Fruit fly (Drosophila melanogaster) whole organism, prepupa: ENCODE measurements around the gene CG11523.
A peak's percentile ranks its signal among the peaks of the same experiment; 100 is the strongest.

Experiments
- Blimp-1 ChIP-seq: fragments of 200-800 bp; sonication (Bioruptor generic); optimal IDR thresholded peaks from 3 replicates; lab custom pipeline; 2017; ENCODE audit warnings: missing biosample characterization, missing genetic modification characterization, mild to moderate bottlenecking, moderate library complexity, missing genetic modification reagents
- CG10631 ChIP-seq: fragments of 200-800 bp; sonication (Bioruptor generic); optimal IDR thresholded peaks from 2 replicates; lab custom pipeline; 2016; ENCODE audit warnings: missing biosample characterization, missing genetic modification characterization
- CG10669 ChIP-seq: fragments of 200-800 bp; sonication (Bioruptor generic); optimal IDR thresholded peaks from 3 replicates; lab custom pipeline; 2018; ENCODE audit warnings: missing biosample characterization, mild to moderate bottlenecking, missing genetic modification characterization, moderate library complexity
- CG11294 ChIP-seq: fragments of 200-800 bp; sonication (Bioruptor generic); IDR thresholded peaks from 2 replicates; pipeline ENCODE4 v1.3.6; 2022; ENCODE audit warnings: missing biosample characterization, missing genetic modification characterization
- CG11762 ChIP-seq: fragments of 200-800 bp; sonication (Bioruptor generic); optimal IDR thresholded peaks from 3 replicates; lab custom pipeline; 2016; ENCODE audit warnings: missing biosample characterization, missing genetic modification characterization; ENCODE audit not compliant: insufficient read depth
- CG11902 ChIP-seq: fragments of 200-800 bp; sonication (Bioruptor generic); optimal IDR thresholded peaks from 3 replicates; lab custom pipeline; 2016; ENCODE audit warnings: missing biosample characterization, missing genetic modification characterization
- CG15336 ChIP-seq: fragments of 200-800 bp; sonication (Bioruptor generic); IDR thresholded peaks from 2 replicates; pipeline ENCODE4 v1.3.6; 2022; ENCODE audit warnings: missing biosample characterization, missing genetic modification characterization
- CG1621 ChIP-seq: fragments of 200-800 bp; sonication (Bioruptor generic); optimal IDR thresholded peaks from 3 replicates; lab custom pipeline; 2018; ENCODE audit warnings: missing biosample characterization, mild to moderate bottlenecking, missing genetic modification characterization
- CG16779 ChIP-seq: fragments of 200-800 bp; sonication (Bioruptor generic); optimal IDR thresholded peaks from 3 replicates; lab custom pipeline; 2017; ENCODE audit warnings: missing biosample characterization, mild to moderate bottlenecking, missing genetic modification characterization
- CG3032 ChIP-seq: fragments of 200-800 bp; optimal IDR thresholded peaks from 2 replicates; lab custom pipeline; 2019; ENCODE audit warnings: missing biosample characterization, mild to moderate bottlenecking, missing genetic modification characterization, moderate library complexity
- CG31627 ChIP-seq: fragments of 200-800 bp; sonication (Bioruptor generic); optimal IDR thresholded peaks from 3 replicates; lab custom pipeline; 2016; ENCODE audit warnings: missing biosample characterization, missing genetic modification characterization
- CG34406 ChIP-seq: fragments of 200-800 bp; sonication (Bioruptor generic); optimal IDR thresholded peaks from 3 replicates; lab custom pipeline; 2016; ENCODE audit warnings: missing biosample characterization, missing genetic modification characterization
- CG3919 ChIP-seq: fragments of 200-800 bp; sonication (Bioruptor generic); optimal IDR thresholded peaks from 3 replicates; lab custom pipeline; 2016; ENCODE audit warnings: missing biosample characterization, missing genetic modification characterization
- CG4318 ChIP-seq: fragments of 200-800 bp; sonication (Bioruptor generic); optimal IDR thresholded peaks from 3 replicates; lab custom pipeline; 2017; ENCODE audit warnings: missing biosample characterization, mild to moderate bottlenecking, missing genetic modification characterization
- CG6276 ChIP-seq: fragments of 200-800 bp; sonication (Bioruptor generic); optimal IDR thresholded peaks from 2 replicates; lab custom pipeline; 2017; ENCODE audit warnings: missing biosample characterization, mild to moderate bottlenecking, missing genetic modification characterization
- CG6792 ChIP-seq: fragments of 200-800 bp; sonication (Bioruptor generic); optimal IDR thresholded peaks from 3 replicates; lab custom pipeline; 2016; ENCODE audit warnings: missing biosample characterization, missing genetic modification characterization
- CG6854 ChIP-seq: fragments of 200-800 bp; sonication (Bioruptor generic); optimal IDR thresholded peaks from 2 replicates; lab custom pipeline; 2017; ENCODE audit warnings: missing biosample characterization, mild to moderate bottlenecking, missing genetic modification characterization
- CG8319 ChIP-seq: fragments of 200-800 bp; sonication (Bioruptor generic); optimal IDR thresholded peaks from 3 replicates; lab custom pipeline; 2016; ENCODE audit warnings: missing biosample characterization, missing genetic modification characterization
- CG9139 ChIP-seq: fragments of 200-800 bp; sonication (Bioruptor generic); optimal IDR thresholded peaks from 3 replicates; lab custom pipeline; 2017; ENCODE audit warnings: missing biosample characterization, mild to moderate bottlenecking, missing genetic modification characterization
- Eip75B ChIP-seq: fragments of 200-800 bp; sonication (Bioruptor generic); optimal IDR thresholded peaks from 3 replicates; lab custom pipeline; 2016; ENCODE audit warnings: missing biosample characterization, missing genetic modification characterization
- Eip78C ChIP-seq: fragments of 200-800 bp; sonication (Bioruptor generic); peaks from one replicate; lab custom pipeline; 2016; ENCODE audit warnings: missing biosample characterization, missing genetic modification characterization
- Eip93F ChIP-seq: fragments of 200-800 bp; sonication (Bioruptor generic); optimal IDR thresholded peaks from 2 replicates; lab custom pipeline; 2016; ENCODE audit warnings: missing biosample characterization, mild to moderate bottlenecking, missing genetic modification characterization
- Ets21C ChIP-seq: fragments of 200-800 bp; sonication (Bioruptor generic); optimal IDR thresholded peaks from 3 replicates; lab custom pipeline; 2016; ENCODE audit warnings: missing biosample characterization, missing genetic modification characterization
- Ets96B ChIP-seq: fragments of 200-800 bp; optimal IDR thresholded peaks from 2 replicates; lab custom pipeline; 2019; ENCODE audit warnings: missing biosample characterization, mild to moderate bottlenecking, missing genetic modification characterization, moderate library complexity
- Gug ChIP-seq: fragments of 200-800 bp; sonication (Bioruptor generic); IDR thresholded peaks from 2 replicates; pipeline ENCODE4 v1.3.6; 2022; ENCODE audit warnings: missing biosample characterization, missing genetic modification characterization
- Hr39 ChIP-seq: fragments of 200-800 bp; sonication (Bioruptor generic); optimal IDR thresholded peaks from 2 replicates; lab custom pipeline; 2016; ENCODE audit warnings: missing biosample characterization, missing genetic modification characterization
- Hr4 ChIP-seq: fragments of 200-800 bp; sonication (Bioruptor generic); optimal IDR thresholded peaks from 3 replicates; lab custom pipeline; 2016; ENCODE audit warnings: missing biosample characterization, missing genetic modification characterization
- Lpt ChIP-seq: fragments of 200-800 bp; sonication (Bioruptor generic); optimal IDR thresholded peaks from 3 replicates; lab custom pipeline; 2016; ENCODE audit warnings: missing biosample characterization, missing genetic modification characterization
- OdsH ChIP-seq: fragments of 200-800 bp; sonication (Bioruptor generic); optimal IDR thresholded peaks from 3 replicates; lab custom pipeline; 2016; ENCODE audit warnings: missing biosample characterization, missing genetic modification characterization
- Sox102F ChIP-seq: fragments of 200-800 bp; sonication (Bioruptor generic); optimal IDR thresholded peaks from 2 replicates; lab custom pipeline; 2016; ENCODE audit warnings: missing biosample characterization, mild to moderate bottlenecking, missing genetic modification characterization
- Sox15 ChIP-seq: fragments of 200-800 bp; sonication (Bioruptor generic); optimal IDR thresholded peaks from 3 replicates; lab custom pipeline; 2016; ENCODE audit warnings: missing biosample characterization, missing genetic modification characterization
- achi ChIP-seq: fragments of 200-800 bp; sonication (Bioruptor generic); optimal IDR thresholded peaks from 3 replicates; lab custom pipeline; 2016; ENCODE audit warnings: missing biosample characterization, missing genetic modification characterization
- acj6 ChIP-seq: fragments of 200-800 bp; sonication (Bioruptor generic); optimal IDR thresholded peaks from 3 replicates; lab custom pipeline; 2016; ENCODE audit warnings: missing biosample characterization, missing genetic modification characterization
- cyc ChIP-seq: fragments of 200-800 bp; sonication (Bioruptor generic); optimal IDR thresholded peaks from 3 replicates; lab custom pipeline; 2016; ENCODE audit warnings: missing biosample characterization, missing genetic modification characterization
- dsx ChIP-seq: fragments of 200-800 bp; optimal IDR thresholded peaks from 3 replicates; lab custom pipeline; 2019; ENCODE audit warnings: missing biosample characterization, mild to moderate bottlenecking, missing genetic modification characterization, moderate library complexity; ENCODE audit not compliant: poor library complexity, severe bottlenecking
- eg ChIP-seq: fragments of 200-800 bp; sonication (Bioruptor generic); IDR thresholded peaks from 3 replicates; pipeline ENCODE4 v1.3.6; 2022; ENCODE audit warnings: missing biosample characterization, missing genetic modification characterization
- esn ChIP-seq: fragments of 200-800 bp; sonication (Bioruptor generic); optimal IDR thresholded peaks from 2 replicates; lab custom pipeline; 2016; ENCODE audit warnings: missing biosample characterization, mild to moderate bottlenecking, missing genetic modification characterization, moderate library complexity
- fd59A ChIP-seq: fragments of 200-800 bp; sonication (Bioruptor generic); optimal IDR thresholded peaks from 2 replicates; lab custom pipeline; 2017; ENCODE audit warnings: missing biosample characterization, mild to moderate bottlenecking, missing genetic modification characterization, missing genetic modification reagents
- fd85E ChIP-seq: fragments of 200-800 bp; sonication (Bioruptor generic); optimal IDR thresholded peaks from 3 replicates; lab custom pipeline; 2016; ENCODE audit warnings: missing biosample characterization, missing genetic modification characterization
- fkh ChIP-seq: fragments of 200-800 bp; sonication (Bioruptor generic); optimal IDR thresholded peaks from 3 replicates; lab custom pipeline; 2017; ENCODE audit warnings: missing biosample characterization, mild to moderate bottlenecking, missing genetic modification characterization, moderate library complexity
- lz ChIP-seq: fragments of 200-800 bp; sonication (Bioruptor generic); optimal IDR thresholded peaks from 3 replicates; lab custom pipeline; 2016; ENCODE audit warnings: missing biosample characterization, missing genetic modification characterization
- net ChIP-seq: fragments of 200-800 bp; sonication (Bioruptor generic); optimal IDR thresholded peaks from 3 replicates; lab custom pipeline; 2016; ENCODE audit warnings: missing biosample characterization, missing genetic modification characterization
- spab ChIP-seq: fragments of 200-800 bp; sonication (Bioruptor generic); optimal IDR thresholded peaks from 2 replicates; lab custom pipeline; 2017; ENCODE audit warnings: missing biosample characterization, mild to moderate bottlenecking, missing genetic modification characterization, missing genetic modification reagents
- svp ChIP-seq: fragments of 200-800 bp; sonication (Bioruptor generic); peaks from one replicate; lab custom pipeline; 2016; ENCODE audit warnings: missing biosample characterization, missing genetic modification characterization
- topi ChIP-seq: fragments of 200-800 bp; sonication (Bioruptor generic); optimal IDR thresholded peaks from 3 replicates; lab custom pipeline; 2016; ENCODE audit warnings: missing biosample characterization, missing genetic modification characterization
- vri ChIP-seq: fragments of 200-800 bp; sonication (Bioruptor generic); optimal IDR thresholded peaks from 3 replicates; lab custom pipeline; 2016; ENCODE audit warnings: missing biosample characterization, mild to moderate bottlenecking, missing genetic modification characterization

CG11523 gene

dm6 chr3L:22287994-22288766 is 21.7 kb upstream of the CG11523 start, which contains the start of the genes Hem and IleRS (continued):
- peak; percentile 82 for TF ChIP-seq lz (GFP tag; lab: Kevin White, UChicago)
- no peak for TF ChIP-seq fkh (GFP tag; lab: Kevin White, UChicago)
- TF ChIP-seq CG10669 (GFP tag; lab: Kevin White, UChicago), result no peak
- TF ChIP-seq net (GFP tag; lab: Kevin White, UChicago), result no peak
- peak; percentile 88 for TF ChIP-seq cyc (GFP tag; lab: Kevin White, UChicago)
- TF ChIP-seq Ets21C (GFP tag; lab: Kevin White, UChicago), result peak; percentile 76
- peak; percentile 74 for TF ChIP-seq CG9139
- TF ChIP-seq CG8319 (GFP tag; lab: Kevin White, UChicago), result peak; percentile 81
- no peak for TF ChIP-seq CG6854 (GFP tag; lab: Kevin White, UChicago)
- peak; percentile 89 for TF ChIP-seq topi (GFP tag; lab: Kevin White, UChicago)
- peak; percentile 84 for TF ChIP-seq Gug (GFP tag; lab: Robert Waterston, UW)
- no peak for TF ChIP-seq spab
- TF ChIP-seq Hr4 (GFP tag; lab: Kevin White, UChicago), result peak; percentile 90
- TF ChIP-seq CG10631, result peak; percentile 93
- TF ChIP-seq achi (GFP tag; lab: Kevin White, UChicago), result peak; percentile 91
- TF ChIP-seq esn (GFP tag; lab: Kevin White, UChicago), result peak; percentile 92
- peak; percentile 43 for TF ChIP-seq fd85E (GFP tag; lab: Kevin White, UChicago)
- TF ChIP-seq CG16779, result no peak
- peak; percentile 85 for TF ChIP-seq Lpt (GFP tag; lab: Kevin White, UChicago)
- peak; percentile 93 for TF ChIP-seq CG34406 (GFP tag; lab: Kevin White, UChicago)

- TF ChIP-seq eg (GFP tag; lab: Robert Waterston, UW) (peak; percentile 68; the same call in 1 of the 3 replicates), dsx (GFP tag; lab: Kevin White, UChicago) (no peak), fkh (GFP tag; lab: Kevin White, UChicago) (no peak), Eip75B (GFP tag; lab: Kevin White, UChicago) (no peak), Blimp-1 (GFP tag; lab: Kevin White, UChicago) (no peak), Gug (GFP tag; lab: Robert Waterston, UW) (peak; percentile 53; the same call in 1 of the 2 replicates), Sox102F (GFP tag; lab: Kevin White, UChicago) (no peak), OdsH (GFP tag; lab: Kevin White, UChicago) (no peak), CG9139 (no peak), fd59A (GFP tag; lab: Kevin White, UChicago) (no peak), acj6 (GFP tag; lab: Kevin White, UChicago) (no peak), Sox15 (no peak), Eip78C (GFP tag; lab: Kevin White, UChicago) (peak; percentile 82), Ets96B (no peak), Lpt (GFP tag; lab: Kevin White, UChicago) (peak; percentile 17), cyc (GFP tag; lab: Kevin White, UChicago) (no peak), CG6276 (GFP tag; lab: Kevin White, UChicago) (peak; percentile 59), CG8319 (GFP tag; lab: Kevin White, UChicago) (no peak), CG16779 (no peak), CG10669 (GFP tag; lab: Kevin White, UChicago) (no peak), Hr4 (GFP tag; lab: Kevin White, UChicago) (peak; percentile 75), esn (GFP tag; lab: Kevin White, UChicago) (no peak), CG11762 (GFP tag; lab: Kevin White, UChicago) (no peak), Eip93F (GFP tag; lab: Kevin White, UChicago) (no peak), CG11294 (GFP tag; lab: Robert Waterston, UW) (peak; percentile 39; the same call in 1 of the 2 replicates), svp (GFP tag; lab: Kevin White, UChicago) (peak; percentile 33), CG10631 (peak; percentile 54), Hr39 (GFP tag; lab: Kevin White, UChicago) (no peak), CG6792 (GFP tag; lab: Kevin White, UChicago) (peak; percentile 10), CG1621 (tag; lab: Kevin White, UChicago) (no peak), spab (peak; percentile 16), Ets21C (GFP tag; lab: Kevin White, UChicago) (no peak), CG31627 (no peak), CG11902 (no peak), achi (GFP tag; lab: Kevin White, UChicago) (peak; percentile 42), CG3919 (GFP tag; lab: Kevin White, UChicago) (no peak), CG3032 (no peak), net (GFP tag; lab: Kevin White, UChicago) (peak; percentile 35), vri (GFP tag; lab: Kevin White, UChicago) (no peak), CG15336 (peak; percentile 76), CG4318 (GFP tag; lab: Kevin White, UChicago) (peak; percentile 33)
Measured at dm6 chr3L:22277186-22277585, 10.7 kb upstream of the CG11523 start.
